Fruit fly (Drosophila melanogaster) whole organism, embryonic: ENCODE results near the gene CkIIbeta.
A peak's percentile ranks its signal among the peaks of the same experiment; 100 is the strongest.

Source experiments
- Antp ChIP-seq: fragments of 200-800 bp; sonication (Bioruptor generic); optimal IDR thresholded peaks from 3 replicates; lab custom pipeline; 2016; ENCODE audit warnings: missing biosample characterization, missing genetic modification characterization
- Atf6 ChIP-seq: fragments of 200-800 bp; sonication (Bioruptor generic); IDR thresholded peaks from 2 replicates; pipeline ENCODE4 v1.3.6; 2022; ENCODE audit warnings: missing biosample characterization, missing genetic modification characterization
- CG10654 ChIP-seq: fragments of 200-800 bp; sonication (Bioruptor generic); optimal IDR thresholded peaks from 2 replicates; lab custom pipeline; 2016; ENCODE audit warnings: missing biosample characterization, missing genetic modification characterization
- CG13894 ChIP-seq: fragments of 200-800 bp; sonication (Bioruptor generic); optimal IDR thresholded peaks from 3 replicates; lab custom pipeline; 2018; ENCODE audit warnings: missing biosample characterization, mild to moderate bottlenecking, missing genetic modification characterization, moderate library complexity
- CG14860 ChIP-seq: fragments of 200-800 bp; sonication (Bioruptor generic); IDR thresholded peaks from 3 replicates; pipeline ENCODE4 v1.3.6; 2022; ENCODE audit warnings: missing biosample characterization, missing genetic modification characterization; ENCODE audit not compliant: partially characterized antibody
- CG17328 ChIP-seq: fragments of 200-800 bp; sonication (Bioruptor generic); IDR thresholded peaks from 2 replicates; pipeline ENCODE4 v1.3.6; 2022; ENCODE audit warnings: missing biosample characterization, missing genetic modification characterization
- CG18262 ChIP-seq: fragments of 200-800 bp; optimal IDR thresholded peaks from 3 replicates; lab custom pipeline; 2019; ENCODE audit warnings: missing biosample characterization, mild to moderate bottlenecking, missing genetic modification characterization, moderate library complexity
- CG18764 ChIP-seq: fragments of 200-800 bp; sonication (Bioruptor generic); optimal IDR thresholded peaks from 3 replicates; lab custom pipeline; 2016; ENCODE audit warnings: missing biosample characterization, missing genetic modification characterization
- CG2712 ChIP-seq: fragments of 200-800 bp; optimal IDR thresholded peaks from 3 replicates; lab custom pipeline; 2019; ENCODE audit warnings: missing biosample characterization, mild to moderate bottlenecking, missing genetic modification characterization, moderate library complexity
- CG32772 ChIP-seq: fragments of 200-800 bp; sonication (Bioruptor generic); IDR thresholded peaks from 2 replicates; pipeline ENCODE4 v1.3.6; 2022; ENCODE audit warnings: missing biosample characterization, missing genetic modification characterization
- CG3407 ChIP-seq: fragments of 200-800 bp; sonication (Bioruptor generic); optimal IDR thresholded peaks from 2 replicates; lab custom pipeline; 2018; ENCODE audit warnings: missing biosample characterization, mild to moderate bottlenecking, missing genetic modification characterization
- CG34224 ChIP-seq: fragments of 200-800 bp; sonication (Bioruptor generic); IDR thresholded peaks from 3 replicates; pipeline ENCODE4 v1.3.6; 2022; ENCODE audit warnings: missing biosample characterization, missing genetic modification characterization; ENCODE audit not compliant: partially characterized antibody
- CG3995 ChIP-seq: fragments of 200-800 bp; sonication (Bioruptor generic); optimal IDR thresholded peaks from 3 replicates; lab custom pipeline; 2016; ENCODE audit warnings: missing biosample characterization, missing genetic modification characterization
- CG7372 ChIP-seq: fragments of 200-800 bp; sonication (Bioruptor generic); IDR thresholded peaks from 2 replicates; pipeline ENCODE4 v1.3.6; 2022; ENCODE audit warnings: missing biosample characterization, missing genetic modification characterization
- CG8944 ChIP-seq: fragments of 200-800 bp; sonication (Bioruptor generic); optimal IDR thresholded peaks from 3 replicates; lab custom pipeline; 2016; ENCODE audit warnings: missing biosample characterization, missing genetic modification characterization
- CG9437 ChIP-seq: fragments of 200-800 bp; sonication (Bioruptor generic); optimal IDR thresholded peaks from 2 replicates; lab custom pipeline; 2018; ENCODE audit warnings: missing biosample characterization, mild to moderate bottlenecking, missing genetic modification characterization
- CG9817 ChIP-seq: fragments of 200-800 bp; sonication (Bioruptor generic); optimal IDR thresholded peaks from 2 replicates; lab custom pipeline; 2018; ENCODE audit warnings: missing biosample characterization, mild to moderate bottlenecking, missing genetic modification characterization, moderate library complexity
- CHES-1-like ChIP-seq: fragments of 200-800 bp; sonication (Bioruptor generic); optimal IDR thresholded peaks from 2 replicates; lab custom pipeline; 2016; ENCODE audit warnings: missing biosample characterization, missing genetic modification characterization
- Dp ChIP-seq: fragments of 200-800 bp; sonication (Bioruptor generic); optimal IDR thresholded peaks from 2 replicates; lab custom pipeline; 2018; ENCODE audit warnings: missing biosample characterization, mild to moderate bottlenecking, missing genetic modification characterization, moderate library complexity
- Dref ChIP-seq: fragments of 200-800 bp; sonication (Bioruptor generic); IDR thresholded peaks from 2 replicates; pipeline ENCODE4 v1.3.6; 2022; ENCODE audit warnings: missing biosample characterization, missing genetic modification characterization
- HLH3B ChIP-seq: fragments of 200-800 bp; sonication (Bioruptor generic); IDR thresholded peaks from 2 replicates; pipeline ENCODE4 v1.3.6; 2022; ENCODE audit warnings: missing biosample characterization, missing genetic modification characterization
- Hmr ChIP-seq: fragments of 200-800 bp; sonication (Bioruptor generic); optimal IDR thresholded peaks from 3 replicates; lab custom pipeline; 2017; ENCODE audit warnings: mild to moderate bottlenecking, missing biosample characterization, missing genetic modification reagents, missing genetic modification characterization
- Hsf ChIP-seq: fragments of 200-800 bp; sonication (Bioruptor generic); optimal IDR thresholded peaks from 3 replicates; lab custom pipeline; 2016; ENCODE audit warnings: missing biosample characterization, missing genetic modification characterization
- Jarid2 ChIP-seq: fragments of 200-800 bp; sonication (Bioruptor generic); optimal IDR thresholded peaks from 3 replicates; lab custom pipeline; 2017; ENCODE audit warnings: mild to moderate bottlenecking, missing biosample characterization, missing genetic modification reagents, missing genetic modification characterization
- Lpt ChIP-seq: fragments of >200 bp; optimal IDR thresholded peaks from 2 replicates; lab custom pipeline; 2018; ENCODE audit warnings: missing biosample characterization, missing genetic modification characterization
- NfI ChIP-seq: fragments of 200-800 bp; sonication (Bioruptor generic); optimal IDR thresholded peaks from 3 replicates; lab custom pipeline; 2018; ENCODE audit warnings: missing biosample characterization, mild to moderate bottlenecking, missing genetic modification characterization, moderate library complexity
- Opbp ChIP-seq: fragments of 200-800 bp; sonication (Bioruptor generic); IDR thresholded peaks from 3 replicates; pipeline ENCODE4 v1.3.6; 2022; ENCODE audit warnings: missing biosample characterization, missing genetic modification characterization; ENCODE audit not compliant: partially characterized antibody
- Sry-δ ChIP-seq: fragments of 200-800 bp; sonication (Bioruptor generic); optimal IDR thresholded peaks from 2 replicates; lab custom pipeline; 2016; ENCODE audit warnings: missing biosample characterization, missing genetic modification characterization
- ci ChIP-seq: fragments of 200-800 bp; sonication (Bioruptor generic); IDR thresholded peaks from 3 replicates; pipeline ENCODE4 v1.3.6; 2022; ENCODE audit warnings: missing biosample characterization, missing genetic modification characterization
- dpn ChIP-seq, 2 experiments: fragments of 200-800 bp; sonication (Bioruptor generic); optimal IDR thresholded peaks; 3 replicates each; lab custom pipeline; 2016; ENCODE audit warnings: missing biosample characterization in 2 of 2, missing genetic modification characterization in 2 of 2
- grn ChIP-seq: fragments of 200-800 bp; sonication (Bioruptor generic); optimal IDR thresholded peaks from 3 replicates; lab custom pipeline; 2017; ENCODE audit warnings: missing biosample characterization, missing genetic modification characterization
- hbn ChIP-seq: fragments of 200-800 bp; sonication (Bioruptor generic); IDR thresholded peaks from 2 replicates; pipeline ENCODE4 v1.3.6; 2022; ENCODE audit warnings: missing biosample characterization, missing genetic modification characterization; ENCODE audit not compliant: partially characterized antibody
- her ChIP-seq: fragments of 200-800 bp; sonication (Bioruptor generic); optimal IDR thresholded peaks from 2 replicates; lab custom pipeline; 2016; ENCODE audit warnings: missing biosample characterization, missing genetic modification characterization
- inv ChIP-seq: fragments of 200-800 bp; sonication (Bioruptor generic); IDR thresholded peaks from 2 replicates; pipeline ENCODE4 v1.3.6; 2022; ENCODE audit warnings: missing biosample characterization, missing genetic modification characterization; ENCODE audit not compliant: partially characterized antibody
- lov ChIP-seq, 2 experiments: fragments of 200-800 bp in 1 of 2; fragments of >200 bp in 1 of 2; sonication (Bioruptor generic) in 1 of 2; IDR thresholded peaks in 1 of 2; optimal IDR thresholded peaks in 1 of 2; 2 replicates in 1 of 2; 3 replicates in 1 of 2; pipeline versions ENCODE4 v1.3.6 to Lab custom; 2017 to 2022; ENCODE audit warnings: missing biosample characterization in 1 of 2, missing genetic modification characterization in 1 of 2
- nmo ChIP-seq: fragments of 200-800 bp; sonication (Bioruptor generic); optimal IDR thresholded peaks from 2 replicates; lab custom pipeline; 2018; ENCODE audit warnings: missing biosample characterization, mild to moderate bottlenecking, missing genetic modification characterization, moderate library complexity
- prd ChIP-seq, 3 experiments: fragments of >200 bp in 2 of 3; fragments of 200-800 bp in 1 of 3; sonication (Bioruptor generic) in 1 of 3; optimal IDR thresholded peaks in 2 of 3; IDR thresholded peaks in 1 of 3; 2 replicates in 2 of 3; 3 replicates in 1 of 3; pipeline versions ENCODE4 v1.3.6 to Lab custom; 2017 to 2022; ENCODE audit warnings: missing biosample characterization in 1 of 3, missing genetic modification characterization in 1 of 3
- pzg ChIP-seq: fragments of 200-800 bp; sonication (Bioruptor generic); optimal IDR thresholded peaks from 3 replicates; lab custom pipeline; 2018; ENCODE audit warnings: missing biosample characterization, mild to moderate bottlenecking, missing genetic modification characterization, moderate library complexity
- ranshi ChIP-seq: fragments of 200-800 bp; sonication (Bioruptor generic); IDR thresholded peaks from 2 replicates; pipeline ENCODE4 v1.3.6; 2022; ENCODE audit warnings: missing biosample characterization, missing genetic modification characterization
- sc ChIP-seq, 3 experiments: fragments of >200 bp in 2 of 3; fragments of 200-800 bp in 1 of 3; sonication (Bioruptor generic) in 1 of 3; optimal IDR thresholded peaks; 2 replicates in 2 of 3; 3 replicates in 1 of 3; lab custom pipeline; 2017; ENCODE audit warnings: mild to moderate bottlenecking in 1 of 3, missing biosample characterization in 1 of 3, missing genetic modification characterization in 1 of 3, missing genetic modification reagents in 1 of 3
- so ChIP-seq: fragments of 200-800 bp; sonication (Bioruptor generic); IDR thresholded peaks from 3 replicates; pipeline ENCODE4 v1.3.6; 2022; ENCODE audit warnings: missing biosample characterization, missing genetic modification characterization
- sob ChIP-seq: fragments of 200-800 bp; sonication (Bioruptor generic); IDR thresholded peaks from 2 replicates; pipeline ENCODE4 v1.3.6; 2022; ENCODE audit warnings: missing biosample characterization, missing genetic modification characterization
- sug ChIP-seq: fragments of 200-800 bp; optimal IDR thresholded peaks from 2 replicates; lab custom pipeline; 2019; ENCODE audit warnings: missing biosample characterization, mild to moderate bottlenecking, missing genetic modification characterization, moderate library complexity
- tio ChIP-seq: fragments of 200-800 bp; sonication (Bioruptor generic); optimal IDR thresholded peaks from 2 replicates; lab custom pipeline; 2017; ENCODE audit warnings: missing biosample characterization, missing genetic modification characterization, inconsistent platforms
- tna ChIP-seq: fragments of 200-800 bp; sonication (Bioruptor generic); IDR thresholded peaks from 2 replicates; pipeline ENCODE4 v1.3.6; 2022; ENCODE audit warnings: missing biosample characterization, missing genetic modification characterization; ENCODE audit not compliant: partially characterized antibody
- trem ChIP-seq: fragments of 200-800 bp; optimal IDR thresholded peaks from 3 replicates; lab custom pipeline; 2019; ENCODE audit warnings: missing biosample characterization, mild to moderate bottlenecking, missing genetic modification characterization, moderate library complexity

Gene CkIIbeta

DNA sequence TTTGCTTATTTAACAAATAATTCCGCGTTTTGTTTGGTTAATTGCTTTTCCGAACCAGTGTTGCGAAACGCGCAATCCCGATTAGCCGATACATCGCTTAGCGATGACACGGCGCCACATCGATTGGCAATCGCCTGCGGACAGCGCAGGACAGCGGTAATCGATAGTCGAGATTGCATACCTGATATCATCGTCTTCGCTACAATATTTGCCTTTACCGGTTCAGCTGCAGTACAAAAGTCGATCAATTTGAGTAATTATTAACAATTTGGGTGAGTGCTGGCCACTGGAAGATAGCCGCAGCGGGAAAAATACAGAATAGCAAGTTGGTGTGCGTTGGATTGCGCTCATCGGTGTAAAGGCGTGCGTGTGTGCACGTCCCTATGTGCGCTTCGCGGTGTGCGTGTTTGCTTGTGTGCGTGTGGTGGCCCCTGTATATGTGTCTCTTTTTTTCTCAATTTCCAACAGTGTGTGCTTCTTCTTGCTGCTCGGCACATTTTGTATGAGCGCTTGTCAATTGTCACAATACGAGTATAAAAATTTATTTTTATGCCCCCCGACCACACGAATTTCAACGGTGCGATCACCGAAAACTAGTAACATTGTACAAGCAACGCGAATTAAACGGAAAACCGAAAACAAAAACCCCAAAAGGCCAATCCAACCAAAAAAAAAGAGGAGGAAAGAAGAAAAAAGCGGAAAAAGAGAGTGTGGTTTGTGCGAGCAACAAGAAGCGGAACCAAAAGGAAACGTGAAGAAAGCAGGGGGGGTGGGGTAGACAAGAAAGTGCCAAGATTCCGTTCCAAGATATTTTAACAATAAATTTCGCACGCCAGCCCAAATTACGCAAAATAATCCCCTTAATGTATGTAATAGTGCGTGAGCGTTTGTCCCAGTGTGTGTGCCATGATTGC, at the start of gene CkIIbeta (continued):
- TF ChIP-seq Opbp (GFP tag; lab: Robert Waterston, UW) (peak; percentile 96), Dp (GFP tag; lab: Kevin White, UChicago) (peak; percentile 67), CG3995 (GFP tag; lab: Kevin White, UChicago) (peak; percentile 64), Jarid2 (GFP tag; lab: Kevin White, UChicago) (no peak), HLH3B (0 out of 2 replicates have a peak, but pooled peaks have one; percentile 30), CG3407 (GFP tag; lab: Kevin White, UChicago) (no peak), inv (GFP tag; lab: Robert Waterston, UW) (peak; percentile 97), sc (optimal IDR thresholded peaks at IDR 0.05; lab: Kevin White, UChicago) (no peak), sc (GFP tag; optimal IDR thresholded peaks at IDR 0.05; lab: Kevin White, UChicago) (no peak), pzg (GFP tag; lab: Kevin White, UChicago) (peak; percentile 92), dpn (GFP tag; optimal IDR thresholded peaks at IDR 0.05; lab: Kevin White, UChicago) (peak; percentile 49 to 67), lov (optimal IDR thresholded peaks at IDR 0.05; lab: Kevin White, UChicago) (no peak), lov (GFP tag; IDR thresholded peaks at IDR 0.05; lab: Robert Waterston, UW) (peak; percentile 26; the same call in 1 of the 3 replicates), CG2712 (tag; lab: Kevin White, UChicago) (peak; percentile 42), NfI (peak; percentile 35), CG9817 (tag; lab: Kevin White, UChicago) (peak; percentile 5), CG13894 (tag; lab: Kevin White, UChicago) (no peak), sug (tag; lab: Kevin White, UChicago) (peak; percentile 41), tio (GFP tag; lab: Kevin White, UChicago) (no peak), Hmr (GFP tag; lab: Kevin White, UChicago) (peak; percentile 58), Lpt (no peak), nmo (GFP tag; lab: Kevin White, UChicago) (peak; percentile 77), tna (peak; percentile 90), CG14860 (GFP tag; lab: Robert Waterston, UW) (peak; percentile 92), CG9437 (GFP tag; lab: Kevin White, UChicago) (peak; percentile 0), CHES-1-like (peak; percentile 28), her (GFP tag; lab: Kevin White, UChicago) (peak; percentile 26), CG32772 (GFP tag; lab: Robert Waterston, UW) (peak; percentile 46; the same call in 1 of the 2 replicates), CG34224 (GFP tag; lab: Robert Waterston, UW) (peak; percentile 86), CG10654 (GFP tag; lab: Kevin White, UChicago) (no peak), hbn (GFP tag; lab: Robert Waterston, UW) (peak; percentile 83), so (GFP tag; lab: Robert Waterston, UW) (no peak), Sry-δ (GFP tag; lab: Kevin White, UChicago) (peak; percentile 98), sob (GFP tag; lab: Robert Waterston, UW) (peak; percentile 73), Dref (GFP tag; lab: Robert Waterston, UW) (peak; percentile 90), Hsf (GFP tag; lab: Kevin White, UChicago) (peak; percentile 39), ci (peak; percentile 61; the same call in 2 of the 3 replicates), CG7372 (GFP tag; lab: Robert Waterston, UW) (no peak), ranshi (GFP tag; lab: Robert Waterston, UW) (0 out of 2 replicates have a peak, but pooled peaks have one; percentile 49), Atf6 (GFP tag; lab: Robert Waterston, UW) (0 out of 2 replicates have a peak, but pooled peaks have one; percentile 8), CG18764 (GFP tag; lab: Kevin White, UChicago) (peak; percentile 39), grn (GFP tag; lab: Kevin White, UChicago) (peak; percentile 92), CG8944 (GFP tag; lab: Kevin White, UChicago) (peak; percentile 33), trem (peak; percentile 52), CG17328 (GFP tag; lab: Robert Waterston, UW) (peak; percentile 35; the same call in 1 of the 2 replicates), Antp (GFP tag; lab: Kevin White, UChicago) (peak; percentile 62), prd (optimal IDR thresholded peaks at IDR 0.05; lab: Kevin White, UChicago) (no peak), prd (GFP tag; IDR thresholded peaks at IDR 0.05; lab: Robert Waterston, UW) (peak; percentile 38; the same call in 1 of the 3 replicates), CG18262 (tag; lab: Kevin White, UChicago) (peak; percentile 4)
